Worm (Caenorhabditis elegans): ENCODE measurements around the gene T05E12.9.

Gene T05E12.9

DNA sequence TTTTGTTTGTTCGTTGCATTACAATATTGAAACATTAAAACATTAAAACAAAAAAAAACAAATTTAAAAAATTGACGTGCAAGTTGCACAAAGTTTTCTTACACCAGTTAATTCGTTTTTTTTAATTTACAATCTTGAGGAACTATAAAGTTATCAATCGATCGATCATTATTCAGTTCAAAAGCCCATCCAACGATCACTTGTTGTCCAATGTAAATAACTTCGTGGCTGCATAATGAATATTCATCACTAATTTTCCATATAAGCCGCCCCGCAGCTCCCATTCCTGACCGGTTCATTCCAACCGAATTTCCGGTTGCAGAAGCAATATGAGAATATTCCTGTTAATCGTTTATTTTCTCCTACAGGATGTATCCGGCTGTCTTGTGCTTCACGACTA is 40.4 kb downstream of the T05E12.9 start, which contains the start of gene hpo-33:
hpo-33 (plus strand) TSS at position 301 of the 400 bp plus-strand sequence.
- no peak for TF ChIP-seq aly-2 (tag; optimal IDR thresholded peaks at IDR 0.05)
- no peak for TF ChIP-seq nhr-237 (tag; optimal IDR thresholded peaks at IDR 0.05)
- TF ChIP-seq nhr-23 (tag; optimal IDR thresholded peaks at IDR 0.05) = no peak
- no peak for TF ChIP-seq lin-11 (tag; optimal IDR thresholded peaks at IDR 0.05)

DNA sequence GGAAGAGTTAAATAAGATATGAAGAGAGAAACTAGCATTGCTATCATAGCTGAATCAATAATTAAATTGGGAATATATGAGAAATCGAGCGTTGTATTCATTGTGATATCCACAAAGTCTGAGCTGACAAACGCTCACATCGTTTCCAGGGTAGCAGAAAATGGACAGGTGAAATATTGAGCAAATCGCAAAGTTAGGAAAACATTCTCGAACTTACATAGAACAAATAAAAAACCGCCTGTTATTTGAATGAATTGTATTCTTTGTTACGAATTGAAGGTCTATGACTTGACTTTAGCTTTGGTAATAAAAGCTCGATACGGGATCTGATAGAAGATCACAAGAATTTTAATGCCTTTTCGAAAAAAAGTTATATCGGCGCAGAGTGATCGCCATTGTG is 46.8 kb downstream of the T05E12.9 start, which contains the start of gene srz-94:
srz-94 (minus strand) TSS at position 101 of the 400 bp plus-strand sequence.
- TF ChIP-seq ztf-4 (tag; optimal IDR thresholded peaks at IDR 0.05) (no peak), alr-1 (tag; optimal IDR thresholded peaks at IDR 0.05) (no peak), sma-9 (GFP tag; optimal IDR thresholded peaks at IDR 0.05) (no peak), sma-9 (tag; optimal IDR thresholded peaks at IDR 0.05) (no peak), nhr-77 (tag; optimal IDR thresholded peaks at IDR 0.05) (no peak), lin-39 (tag; optimal IDR thresholded peaks at IDR 0.05) (no peak), lsy-2 (tag; optimal IDR thresholded peaks at IDR 0.05) (no peak), nhr-10 (tag; optimal IDR thresholded peaks at IDR 0.05) (no peak)
